Worm (Caenorhabditis elegans) whole organism, young adult: Measurements from ENCODE around the gene trcs-1.

Experiments used
- B0261.1 ChIP-seq: sonication (generic microtip); optimal IDR thresholded peaks from 2 replicates; lab custom pipeline; 2016; ENCODE audit warnings: mild to moderate bottlenecking, missing genetic modification characterization, moderate library complexity, missing compliant biosample characterization
- B0336.3 ChIP-seq: fragments of 200-800 bp; sonication (Bioruptor generic); IDR thresholded peaks from 2 replicates; pipeline ENCODE4 v1.3.6; 2022; ENCODE audit warnings: missing genetic modification characterization, missing compliant biosample characterization
- F23B12.7 ChIP-seq: sonication (generic microtip); optimal IDR thresholded peaks from 2 replicates; lab custom pipeline; 2017; ENCODE audit warnings: missing genetic modification characterization, mild to moderate bottlenecking, missing compliant biosample characterization, antibody characterized with exemption, moderate library complexity; ENCODE audit not compliant: insufficient read depth
- F37B4.10 ChIP-seq: fragments of 200-800 bp; sonication (Bioruptor generic); IDR thresholded peaks from 2 replicates; pipeline ENCODE4 v1.3.6; 2022; ENCODE audit warnings: missing genetic modification characterization, missing compliant biosample characterization
- F57A8.1 ChIP-seq: fragments of 200-800 bp; sonication (Bioruptor generic); optimal IDR thresholded peaks from 2 replicates; lab custom pipeline; 2018; ENCODE audit warnings: mild to moderate bottlenecking, missing genetic modification characterization, moderate library complexity, missing compliant biosample characterization
- Y56A3A.18 ChIP-seq: fragments of 200-800 bp; sonication (Bioruptor generic); IDR thresholded peaks from 2 replicates; pipeline ENCODE4 v1.3.6; 2022; ENCODE audit warnings: missing genetic modification reagents, missing genetic modification characterization, missing compliant biosample characterization
- Y95B8A.8 ChIP-seq: fragments of 200-800 bp; sonication (Bioruptor generic); IDR thresholded peaks from 2 replicates; pipeline ENCODE4 v1.3.6; 2022; ENCODE audit warnings: missing genetic modification reagents, missing genetic modification characterization, missing compliant biosample characterization
- ama-1 ChIP-seq, 3 experiments: fragments of 150-350 bp in 1 of 3; sonication (generic microtip) in 2 of 3; optimal IDR thresholded peaks; 2 replicates each; lab custom pipeline; 2014 to 2018; ENCODE audit warnings: missing biosample characterization in 2 of 3, missing genetic modification characterization in 2 of 3, missing genetic modification reagents in 2 of 3
- aptf-2 ChIP-seq: fragments of 200-800 bp; sonication (Bioruptor generic); conservative IDR thresholded peaks from 2 replicates; pipeline ENCODE4 v1.3.6; 2022; ENCODE audit warnings: missing genetic modification reagents, missing genetic modification characterization, missing compliant biosample characterization
- aptf-3 ChIP-seq: fragments of 200-800 bp; sonication (Bioruptor generic); IDR thresholded peaks from 2 replicates; pipeline ENCODE4 v1.3.6; 2022; ENCODE audit warnings: missing genetic modification characterization, missing compliant biosample characterization
- attf-6 ChIP-seq: fragments of 200-800 bp; sonication (Bioruptor generic); IDR thresholded peaks from 2 replicates; pipeline ENCODE4 v1.3.6; 2022; ENCODE audit warnings: missing genetic modification reagents, missing genetic modification characterization, missing compliant biosample characterization
- ceh-91 ChIP-seq: fragments of 200-800 bp; sonication (Bioruptor generic); IDR thresholded peaks from 2 replicates; pipeline ENCODE4 v1.3.6; 2022; ENCODE audit warnings: missing genetic modification reagents, missing genetic modification characterization, missing compliant biosample characterization
- chd-7 ChIP-seq: sonication (generic microtip); optimal IDR thresholded peaks from 2 replicates; lab custom pipeline; 2016; ENCODE audit warnings: mild to moderate bottlenecking, missing genetic modification characterization, moderate library complexity, missing compliant biosample characterization
- efl-1 ChIP-seq: fragments of 150-350 bp; optimal IDR thresholded peaks from 2 replicates; lab custom pipeline; 2014; ENCODE audit warnings: missing biosample characterization, missing genetic modification reagents, missing genetic modification characterization
- fkh-3 ChIP-seq: sonication (generic microtip); optimal IDR thresholded peaks from 2 replicates; lab custom pipeline; 2016; ENCODE audit warnings: mild to moderate bottlenecking, missing genetic modification characterization, missing compliant biosample characterization
- him-1 ChIP-seq: sonication (generic microtip); optimal IDR thresholded peaks from 2 replicates; lab custom pipeline; 2016; ENCODE audit warnings: missing genotype, missing genetic modification reagents, missing genetic modification characterization, missing compliant biosample characterization
- hlh-12 ChIP-seq: sonication (generic microtip); optimal IDR thresholded peaks from 2 replicates; lab custom pipeline; 2016; ENCODE audit warnings: missing genetic modification characterization, missing compliant biosample characterization
- lin-35 ChIP-seq, 3 experiments: fragments of 150-350 bp in 2 of 3; sonication (generic microtip) in 1 of 3; optimal IDR thresholded peaks; 2 replicates each; lab custom pipeline; 2014 to 2018; ENCODE audit warnings: missing biosample characterization in 3 of 3, missing genetic modification characterization in 3 of 3, missing genetic modification reagents in 3 of 3
- lsl-1 ChIP-seq: fragments of 200-800 bp; sonication (Bioruptor generic); optimal IDR thresholded peaks from 2 replicates; lab custom pipeline; 2018; ENCODE audit warnings: mild to moderate bottlenecking, missing genetic modification characterization, moderate library complexity, missing compliant biosample characterization
- madf-8 ChIP-seq: fragments of 200-800 bp; sonication (Bioruptor generic); conservative IDR thresholded peaks from 2 replicates; pipeline ENCODE4 v1.3.6; 2022; ENCODE audit warnings: missing genetic modification reagents, missing genetic modification characterization, missing compliant biosample characterization
- mcd-1 ChIP-seq: fragments of 200-800 bp; sonication (Bioruptor generic); IDR thresholded peaks from 2 replicates; pipeline ENCODE4 v1.3.6; 2022; ENCODE audit warnings: missing genetic modification reagents, missing genetic modification characterization, missing compliant biosample characterization
- mes-4 ChIP-seq: sonication (generic microtip); optimal IDR thresholded peaks from 2 replicates; lab custom pipeline; 2016; ENCODE audit warnings: missing genotype, missing genetic modification characterization, missing compliant biosample characterization
- mxl-1 ChIP-seq: sonication (generic microtip); optimal IDR thresholded peaks from 2 replicates; lab custom pipeline; 2016; ENCODE audit warnings: missing genetic modification characterization, missing compliant biosample characterization
- nfyb-1 ChIP-seq: fragments of 200-800 bp; sonication (Bioruptor generic); IDR thresholded peaks from 2 replicates; pipeline ENCODE4 v1.3.6; 2022; ENCODE audit warnings: missing genetic modification reagents, missing genetic modification characterization, missing compliant biosample characterization
- nhr-90 ChIP-seq: sonication (generic microtip); optimal IDR thresholded peaks from 2 replicates; lab custom pipeline; 2016; ENCODE audit warnings: missing genotype, mild to moderate bottlenecking, missing genetic modification characterization, missing compliant biosample characterization
- rec-8 ChIP-seq, 2 experiments: sonication (generic microtip); optimal IDR thresholded peaks; 2 replicates each; lab custom pipeline; 2016; ENCODE audit warnings: mild to moderate bottlenecking in 2 of 2, missing genetic modification characterization in 2 of 2, missing genetic modification reagents in 2 of 2, missing genotype in 2 of 2, missing biosample characterization in 1 of 2, missing compliant biosample characterization in 1 of 2, moderate library complexity in 1 of 2
- repo-1 ChIP-seq: sonication (generic microtip); optimal IDR thresholded peaks from 2 replicates; lab custom pipeline; 2017; ENCODE audit warnings: mild to moderate bottlenecking, missing genetic modification characterization, missing compliant biosample characterization
- sdz-38 ChIP-seq: sonication (generic microtip); optimal IDR thresholded peaks from 2 replicates; lab custom pipeline; 2016; ENCODE audit warnings: missing genotype, missing genetic modification characterization, missing compliant biosample characterization
- snpc-3.4 ChIP-seq: sonication (generic microtip); optimal IDR thresholded peaks from 2 replicates; lab custom pipeline; 2017; ENCODE audit warnings: missing genetic modification characterization, mild to moderate bottlenecking, missing compliant biosample characterization, antibody characterized with exemption, moderate library complexity, missing genotype, missing genetic modification reagents
- snpc-4 ChIP-seq, 5 experiments: fragments of 150-350 bp in 1 of 5; sonication (generic microtip) in 4 of 5; optimal IDR thresholded peaks; 2 replicates each; lab custom pipeline; 2014 to 2018; ENCODE audit warnings: missing genetic modification characterization in 5 of 5, missing biosample characterization in 3 of 5, antibody characterized with exemption in 2 of 5, mild to moderate bottlenecking in 2 of 5, missing compliant biosample characterization in 2 of 5, missing genotype in 2 of 5, moderate library complexity in 2 of 5, missing genetic modification reagents in 1 of 5
- sptf-2 ChIP-seq: fragments of 200-800 bp; sonication (Bioruptor generic); optimal IDR thresholded peaks from 2 replicates; lab custom pipeline; 2018; ENCODE audit warnings: mild to moderate bottlenecking, missing genetic modification characterization, missing compliant biosample characterization
- tbp1 ChIP-seq: fragments of 200-800 bp; sonication (Bioruptor generic); optimal IDR thresholded peaks from 2 replicates; lab custom pipeline; 2018; ENCODE audit warnings: mild to moderate bottlenecking, missing genetic modification characterization, missing compliant biosample characterization
- tlf-1 ChIP-seq: fragments of 200-800 bp; sonication (Bioruptor generic); optimal IDR thresholded peaks from 2 replicates; lab custom pipeline; 2018; ENCODE audit warnings: mild to moderate bottlenecking, missing genetic modification characterization, missing compliant biosample characterization
- xnd-1 ChIP-seq: sonication (generic microtip); optimal IDR thresholded peaks from 2 replicates; lab custom pipeline; 2016; ENCODE audit warnings: missing genotype, missing genetic modification reagents, missing genetic modification characterization, missing compliant biosample characterization
- ztf-22 ChIP-seq: fragments of 200-800 bp; sonication (Bioruptor generic); optimal IDR thresholded peaks from 2 replicates; lab custom pipeline; 2018; ENCODE audit warnings: mild to moderate bottlenecking, missing genetic modification characterization, moderate library complexity, missing compliant biosample characterization

Gene trcs-1

DNA sequence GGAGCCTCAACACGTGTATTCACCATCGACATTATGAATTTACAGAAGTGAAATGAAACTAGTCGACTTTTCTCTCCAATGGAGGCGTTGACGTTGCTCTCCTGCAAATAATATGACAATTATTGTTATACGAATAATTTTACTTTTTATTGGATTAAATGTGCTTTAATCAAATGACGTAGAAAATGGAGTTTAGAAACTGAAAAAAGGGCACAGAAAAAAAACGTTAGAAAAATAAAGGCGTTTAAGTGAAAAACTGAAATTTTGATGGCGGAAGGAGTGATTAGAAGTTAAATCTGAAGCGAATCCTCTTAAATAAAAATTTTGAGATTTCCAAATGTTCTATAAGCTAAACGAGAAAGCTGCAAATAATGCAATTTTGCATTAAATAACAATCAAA, 8.6 kb downstream of the trcs-1 start, which contains the start of gene npr-2:
TSS of gene npr-2 (minus strand) at position 101 of the 400 bp plus-strand sequence.
- TF ChIP-seq aptf-3 (GFP tag; lab: Robert Waterston, UW): no peak
- TF ChIP-seq repo-1 (tag; lab: Kevin White, UChicago): no peak
- no peak for TF ChIP-seq mxl-1
- TF ChIP-seq fkh-3 (tag; lab: Kevin White, UChicago): no peak
- no peak for TF ChIP-seq F37B4.10 (GFP tag; lab: Robert Waterston, UW)
- no peak for TF ChIP-seq sptf-2 (GFP tag; lab: Kevin White, UChicago)
- no peak for TF ChIP-seq hlh-12 (tag; lab: Kevin White, UChicago)
- TF ChIP-seq tbp1 (GFP tag; lab: Kevin White, UChicago): no peak
- TF ChIP-seq ama-1 (optimal IDR thresholded peaks at IDR 0.05; lab: Kevin White, UChicago): no peak
- TF ChIP-seq ama-1 (GFP tag; optimal IDR thresholded peaks at IDR 0.05; lab: Kevin White, UChicago): no peak
- no peak for TF ChIP-seq snpc-4 (GFP tag; optimal IDR thresholded peaks at IDR 0.05; lab: Kevin White, UChicago)
- TF ChIP-seq snpc-4 (tag; optimal IDR thresholded peaks at IDR 0.05; lab: Kevin White, UChicago): no peak
- no peak for TF ChIP-seq aptf-2 (GFP tag; lab: Robert Waterston, UW)
- no peak for TF ChIP-seq xnd-1 (tag; lab: Kevin White, UChicago)
- no peak for TF ChIP-seq Y56A3A.18 (GFP tag; lab: Robert Waterston, UW)
- no peak for TF ChIP-seq B0336.3 (GFP tag; lab: Robert Waterston, UW)
- no peak for TF ChIP-seq nhr-90 (tag; lab: Kevin White, UChicago)
- TF ChIP-seq tlf-1 (GFP tag; lab: Kevin White, UChicago): no peak
- no peak for TF ChIP-seq lsl-1
- TF ChIP-seq mcd-1 (GFP tag; lab: Robert Waterston, UW): no peak
- TF ChIP-seq F23B12.7: no peak
- no peak for TF ChIP-seq Y95B8A.8

DNA sequence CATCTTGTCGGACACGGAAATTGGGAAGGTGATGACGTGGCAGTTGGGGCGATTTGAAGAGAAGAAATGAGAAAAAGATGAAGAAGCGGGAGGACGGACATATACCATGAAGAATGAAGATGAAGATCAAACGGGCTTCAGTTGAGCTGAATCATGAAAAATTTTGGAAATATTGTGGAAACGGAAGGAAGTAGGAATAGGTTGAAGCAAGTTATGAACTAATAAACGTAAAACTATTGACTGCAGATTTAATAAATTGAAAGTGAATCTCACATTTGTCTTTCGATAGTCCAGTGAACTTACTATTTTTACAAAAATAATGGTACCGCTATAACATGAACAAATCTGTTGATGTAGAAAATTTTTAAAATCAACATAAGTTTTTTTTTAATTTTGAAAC, 22.1 kb downstream of the trcs-1 start, which contains the start of gene lron-14:
TSS of gene lron-14 (minus strand) at position 101 of the 400 bp plus-strand sequence.
- TF ChIP-seq nfyb-1 (GFP tag; lab: Robert Waterston, UW) (no peak), sdz-38 (tag; lab: Kevin White, UChicago) (no peak), chd-7 (tag; lab: Kevin White, UChicago) (no peak), fkh-3 (tag; lab: Kevin White, UChicago) (no peak), ceh-91 (no peak), F57A8.1 (GFP tag; lab: Kevin White, UChicago) (no peak), him-1 (tag; lab: Kevin White, UChicago) (no peak), madf-8 (GFP tag; lab: Robert Waterston, UW) (no peak), snpc-3.4 (no peak), nhr-90 (tag; lab: Kevin White, UChicago) (no peak), rec-8 (tag; optimal IDR thresholded peaks at IDR 0.05; lab: Kevin White, UChicago) (no peak), attf-6 (GFP tag; lab: Robert Waterston, UW) (no peak), lin-35 (GFP tag; optimal IDR thresholded peaks at IDR 0.05; lab: Kevin White, UChicago) (no peak), B0261.1 (tag; lab: Kevin White, UChicago) (no peak), ztf-22 (no peak), mes-4 (tag; lab: Kevin White, UChicago) (no peak), efl-1 (GFP tag; lab: Kevin White, UChicago) (no peak)
